Worm (Caenorhabditis elegans) whole organism, young adult: Measurements from ENCODE around the gene Y47D7A.18.

Experiments
- ama-1 ChIP-seq, 3 experiments: fragments of 150-350 bp in 1 of 3; sonication (generic microtip) in 2 of 3; optimal IDR thresholded peaks; 2 replicates each; lab custom pipeline; 2014 to 2018; ENCODE audit warnings: missing biosample characterization in 2 of 3, missing genetic modification characterization in 2 of 3, missing genetic modification reagents in 2 of 3
- attf-5 ChIP-seq: fragments of 200-800 bp; sonication (Bioruptor generic); optimal IDR thresholded peaks from 2 replicates; lab custom pipeline; 2018; ENCODE audit warnings: mild to moderate bottlenecking, missing genetic modification characterization, missing compliant biosample characterization
- him-1 ChIP-seq: sonication (generic microtip); optimal IDR thresholded peaks from 2 replicates; lab custom pipeline; 2016; ENCODE audit warnings: missing genotype, missing genetic modification reagents, missing genetic modification characterization, missing compliant biosample characterization
- pbrm-1 ChIP-seq: fragments of 200-800 bp; sonication (Bioruptor generic); IDR thresholded peaks from 2 replicates; pipeline ENCODE4 v1.3.6; 2022; ENCODE audit warnings: missing genetic modification reagents, missing genetic modification characterization, missing compliant biosample characterization
- rpc-1 ChIP-seq, 2 experiments: fragments of 150-350 bp in 1 of 2; sonication (generic microtip) in 1 of 2; optimal IDR thresholded peaks; 2 replicates each; lab custom pipeline; 2014 to 2018; ENCODE audit warnings: missing biosample characterization in 1 of 2, missing genetic modification characterization in 1 of 2, missing genetic modification reagents in 1 of 2, missing genotype in 1 of 2
- ztf-28 ChIP-seq: fragments of 200-800 bp; sonication (Bioruptor generic); IDR thresholded peaks from 2 replicates; pipeline ENCODE4 v1.3.6; 2022; ENCODE audit warnings: missing genetic modification reagents, missing genetic modification characterization, missing compliant biosample characterization

ce11 chrV:4423087-4423486 is 6.5 kb upstream of the Y47D7A.18 start:
- TF ChIP-seq him-1 (no peak), ztf-28 (no peak), pbrm-1 (GFP tag; lab: Robert Waterston, UW) (no peak), rpc-1 (optimal IDR thresholded peaks at IDR 0.05; lab: Kevin White, UChicago) (no peak), rpc-1 (tag; optimal IDR thresholded peaks at IDR 0.05; lab: Kevin White, UChicago) (no peak), ama-1 (optimal IDR thresholded peaks at IDR 0.05; lab: Kevin White, UChicago) (no peak), ama-1 (GFP tag; optimal IDR thresholded peaks at IDR 0.05; lab: Kevin White, UChicago) (no peak), attf-5 (GFP tag; lab: Kevin White, UChicago) (no peak)
